Worm (Caenorhabditis elegans): ENCODE results near the gene mtq-2.
"Not testable (repeated sequence)": the region's sequence is repeated elsewhere in the genome, so short reads cannot be mapped to it uniquely, and the experiment has no call there.

The mtq-2 gene

DNA sequence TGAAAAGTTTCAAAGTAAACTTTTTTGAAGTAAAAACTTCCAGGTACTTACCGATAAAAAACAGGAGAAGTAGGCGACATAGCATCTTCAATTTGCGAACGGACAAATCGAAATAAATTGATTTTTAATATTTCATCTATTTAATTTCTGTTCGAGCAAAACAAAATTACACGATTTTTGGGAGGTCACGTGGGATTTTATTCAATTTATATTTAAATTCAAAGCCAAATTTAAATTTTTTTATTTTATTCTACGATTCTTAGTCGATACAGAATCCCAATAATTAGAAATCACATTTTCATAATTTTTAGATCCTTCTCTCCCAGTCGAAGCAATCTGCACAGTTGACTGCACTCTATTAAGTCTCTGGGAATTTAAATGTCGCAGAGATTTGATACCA, 19.2 kb downstream of the mtq-2 start, which contains the start of gene C33C12.12:
TSS of gene C33C12.12 (minus strand) at position 101 of the 400 bp plus-strand sequence.
- no peak for TF ChIP-seq unc-62 (GFP tag; optimal IDR thresholded peaks at IDR 0.05)
- no peak for TF ChIP-seq gmeb-1 (tag; optimal IDR thresholded peaks at IDR 0.05)
- no peak for TF ChIP-seq ama-1 (optimal IDR thresholded peaks at IDR 0.05)
- no peak for TF ChIP-seq zag-1 (tag; optimal IDR thresholded peaks at IDR 0.05)
- no peak for TF ChIP-seq ztf-1 (GFP tag; conservative IDR thresholded peaks at IDR 0.05)
- no peak for TF ChIP-seq fos-1 (tag; optimal IDR thresholded peaks at IDR 0.05)
- no peak for TF ChIP-seq lin-11 (tag; optimal IDR thresholded peaks at IDR 0.05)
- no peak for TF ChIP-seq nhr-129 (tag; optimal IDR thresholded peaks at IDR 0.05)
- TF ChIP-seq unc-55 (GFP tag; optimal IDR thresholded peaks at IDR 0.05), result no peak

DNA sequence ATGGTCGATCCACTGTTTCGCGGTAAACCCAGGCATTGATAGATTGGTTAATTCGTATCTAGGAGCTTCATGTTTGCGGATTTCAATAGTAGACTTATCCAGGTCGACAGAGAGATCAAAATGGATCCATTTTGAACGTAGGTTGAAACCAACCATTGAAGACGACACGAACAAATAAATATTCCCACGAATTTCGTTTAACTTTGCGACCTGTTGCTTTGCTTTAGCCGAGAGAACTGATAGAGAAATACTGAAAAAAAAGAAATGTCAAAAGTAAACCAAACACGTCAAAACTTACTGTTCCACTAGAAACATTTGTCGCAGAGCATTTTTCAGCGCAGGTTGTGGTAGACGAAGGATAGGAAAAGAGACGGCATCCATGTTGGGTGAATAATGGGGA, 20.9 kb downstream of the mtq-2 start, which contains the start of gene fbxb-38:
TSS of gene fbxb-38 (minus strand) at position 390 of the 400 bp plus-strand sequence.
- no peak for TF ChIP-seq aly-2 (tag; optimal IDR thresholded peaks at IDR 0.05)
- no peak for TF ChIP-seq fos-1 (tag; optimal IDR thresholded peaks at IDR 0.05)
- no peak for TF ChIP-seq sem-4 (tag; optimal IDR thresholded peaks at IDR 0.05)
- TF ChIP-seq nhr-129 (tag; optimal IDR thresholded peaks at IDR 0.05), result no peak
- no peak for TF ChIP-seq alr-1 (tag; optimal IDR thresholded peaks at IDR 0.05)
- no peak for TF ChIP-seq egl-27 (tag; optimal IDR thresholded peaks at IDR 0.05)

DNA sequence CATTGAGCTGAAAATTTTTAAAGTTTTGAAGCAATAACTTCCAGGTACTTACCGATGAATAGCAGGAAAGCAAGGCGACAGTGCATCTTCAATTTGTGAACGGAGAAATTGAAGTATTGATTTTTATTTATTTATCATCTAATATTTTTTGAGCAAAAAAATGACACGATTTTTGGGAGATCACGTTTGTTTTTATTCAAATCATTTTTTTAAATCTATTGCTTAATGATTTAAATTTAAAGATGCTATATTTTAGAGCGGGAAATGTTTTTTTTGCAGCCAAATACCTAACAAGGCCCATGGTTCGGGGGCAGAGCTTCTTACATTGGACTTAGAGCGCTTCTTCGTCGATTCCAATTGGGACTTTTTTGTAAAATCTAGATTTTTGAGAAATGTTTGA, 22.9 kb downstream of the mtq-2 start, which contains the start of gene C33C12.4:
TSS of gene C33C12.4 (minus strand) at position 101 of the 400 bp plus-strand sequence.
- TF ChIP-seq alr-1 (tag; optimal IDR thresholded peaks at IDR 0.05) (no peak), zag-1 (tag; optimal IDR thresholded peaks at IDR 0.05) (no peak)

DNA sequence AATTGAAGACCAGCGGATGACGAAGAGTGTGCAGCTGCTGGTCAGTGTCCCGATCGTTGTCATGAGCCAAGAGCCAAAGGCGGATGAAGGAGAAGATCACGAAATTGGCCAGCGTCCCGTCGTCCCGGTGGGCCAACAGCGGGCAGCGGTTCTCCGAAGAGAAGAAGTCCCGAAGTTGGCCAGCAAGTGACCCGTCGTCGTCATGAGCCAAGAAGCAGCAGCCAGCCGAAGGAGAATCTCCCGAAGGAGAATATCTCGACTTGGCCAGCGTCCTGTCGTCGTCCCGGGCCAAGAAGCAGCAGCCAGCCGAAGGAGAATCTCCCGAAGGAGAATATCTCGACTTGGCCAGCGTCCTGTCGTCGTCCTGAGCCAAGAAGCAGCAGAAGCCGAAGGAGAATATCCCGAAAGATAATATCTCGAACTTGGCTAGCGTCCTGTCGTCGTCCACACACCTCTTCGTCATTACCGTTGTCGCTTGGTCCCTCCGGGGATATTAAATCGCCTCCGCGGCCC, 25.8 kb downstream of the mtq-2 start, which contains the start of gene C33C12.11:
TSS of gene C33C12.11 (minus strand) at position 463 of the 513 bp plus-strand sequence.
- not testable (repeated sequence) for TF ChIP-seq peb-1, skn-1, zag-1 (tag; optimal IDR thresholded peaks at IDR 0.05)

DNA sequence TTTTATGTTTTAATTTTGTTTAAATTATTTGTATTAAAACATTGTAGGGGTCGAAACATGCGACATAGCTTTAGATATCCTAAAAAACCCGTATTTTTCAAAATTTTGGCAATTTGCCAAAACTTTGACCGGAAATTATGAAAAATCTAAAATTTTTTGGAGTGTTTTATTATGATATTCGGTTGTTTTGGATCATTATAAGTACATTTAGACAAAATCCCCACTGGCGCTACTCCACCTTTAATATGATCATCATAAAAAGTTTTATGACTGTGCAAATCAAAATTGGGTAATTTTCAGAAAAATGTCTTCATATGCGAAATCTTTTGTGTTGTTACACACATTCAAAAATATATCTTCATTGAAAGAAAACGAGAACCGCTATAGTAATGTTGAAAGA, 35.5 kb downstream of the mtq-2 start, which contains the start of gene math-18:
TSS of gene math-18 (plus strand) at position 301 of the 400 bp plus-strand sequence.
- TF ChIP-seq nhr-6 (tag; optimal IDR thresholded peaks at IDR 0.05); unc-55 (GFP tag; optimal IDR thresholded peaks at IDR 0.05); elt-1 (tag; optimal IDR thresholded peaks at IDR 0.05): not testable (repeated sequence)

DNA sequence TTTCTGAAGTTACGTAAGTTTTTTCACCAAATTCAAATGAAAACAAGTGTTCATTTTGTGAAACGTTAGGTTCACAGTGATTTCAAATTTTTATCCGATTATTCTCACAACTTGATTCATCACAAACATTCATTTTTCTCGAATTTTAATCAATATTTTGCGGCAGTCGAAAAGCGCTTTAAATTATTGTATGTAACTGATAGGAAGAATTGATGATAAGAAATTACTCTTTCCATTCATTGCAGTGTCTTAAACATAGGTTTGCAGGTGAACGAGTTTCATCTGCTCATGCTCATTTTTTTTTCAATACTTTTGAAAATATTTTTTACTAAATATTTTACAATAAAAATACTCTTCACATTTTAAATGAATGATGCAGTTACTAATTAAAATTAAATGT, 36.8 kb downstream of the mtq-2 start:
- TF ChIP-seq ceh-82 (tag; optimal IDR thresholded peaks at IDR 0.05), result no peak
- peak; percentile 64 for TF ChIP-seq fos-1 (tag; optimal IDR thresholded peaks at IDR 0.05)

DNA sequence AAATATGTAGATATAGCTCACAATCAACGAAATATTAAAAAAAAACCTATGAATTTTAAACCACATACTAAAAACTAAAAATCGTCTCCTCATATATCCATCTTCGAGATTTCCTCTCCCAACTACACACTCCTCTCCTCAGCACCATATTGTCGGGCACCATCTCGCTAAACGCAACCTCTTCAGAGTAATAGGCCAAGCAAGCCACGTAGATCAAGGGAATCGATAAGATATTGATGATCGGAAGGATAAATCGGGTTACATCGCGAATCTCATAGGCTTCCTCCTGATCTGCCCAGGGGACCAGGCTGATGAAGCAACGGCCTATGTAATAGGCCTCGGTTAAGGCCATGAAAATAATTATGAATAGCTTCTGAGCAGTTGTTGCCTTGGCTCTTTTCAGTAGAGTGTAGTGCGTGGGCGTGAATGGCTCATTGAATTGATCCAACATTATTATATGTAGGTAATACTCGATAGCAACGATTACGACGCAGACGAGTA, 38.7 kb downstream of the mtq-2 start, which contains the start of the genes C40A11.7 and C40A11.8:
TSS of gene C40A11.7 (minus strand) at position 101 of the 501 bp plus-strand sequence.
TSS of gene C40A11.8 (minus strand) at position 451 of the 501 bp plus-strand sequence.
- TF ChIP-seq C34F6.9 (tag; optimal IDR thresholded peaks at IDR 0.05), result no peak
- no peak for TF ChIP-seq ztf-4 (tag; optimal IDR thresholded peaks at IDR 0.05)
- no peak for TF ChIP-seq lsy-2 (tag; optimal IDR thresholded peaks at IDR 0.05)
- TF ChIP-seq sma-3 (GFP tag; optimal IDR thresholded peaks at IDR 0.05), result no peak
- TF ChIP-seq nhr-237 (tag; optimal IDR thresholded peaks at IDR 0.05), result no peak
- TF ChIP-seq mdl-1 (tag; optimal IDR thresholded peaks at IDR 0.05), result no peak

DNA sequence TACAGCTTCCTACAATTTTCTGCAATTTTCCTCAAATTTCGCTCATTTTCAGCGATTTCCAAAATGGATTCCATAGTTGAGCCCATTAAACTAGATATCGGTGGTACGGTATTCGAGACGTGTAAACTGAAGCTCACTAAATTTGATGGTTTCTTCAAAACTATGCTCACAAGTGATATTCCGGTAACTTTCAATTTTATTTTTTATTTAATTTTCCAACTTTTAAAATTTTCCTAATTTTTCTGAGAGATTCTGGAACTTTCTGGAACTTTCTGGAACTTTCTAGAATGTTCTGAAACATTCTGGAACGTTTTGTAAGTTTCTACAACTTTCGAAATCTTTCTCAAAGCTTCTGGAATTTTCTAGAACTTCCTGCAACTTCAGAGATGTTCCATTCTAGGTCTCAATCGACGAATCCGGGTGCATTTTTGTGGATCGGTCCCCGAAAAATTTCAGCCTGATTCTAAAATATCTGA, 42.3 kb downstream of the mtq-2 start, which contains the start of gene C40A11.2:
TSS of gene C40A11.2 (plus strand) at position 51 of the 476 bp plus-strand sequence.
- no peak for TF ChIP-seq ceh-82 (tag; optimal IDR thresholded peaks at IDR 0.05)
- no peak for TF ChIP-seq snpc-4 (tag; optimal IDR thresholded peaks at IDR 0.05)
- no peak for TF ChIP-seq elt-3 (tag; optimal IDR thresholded peaks at IDR 0.05)
- no peak for TF ChIP-seq fos-1 (tag; optimal IDR thresholded peaks at IDR 0.05)
- no peak for TF ChIP-seq blmp-1 (tag; optimal IDR thresholded peaks at IDR 0.05; ENCODE audit: insufficient read depth)
- no peak for TF ChIP-seq sma-3 (GFP tag; optimal IDR thresholded peaks at IDR 0.05)
- no peak for TF ChIP-seq ztf-4 (tag; optimal IDR thresholded peaks at IDR 0.05)
- TF ChIP-seq lin-13 (GFP tag; optimal IDR thresholded peaks at IDR 0.05), result no peak
- no peak for TF ChIP-seq alr-1 (tag; optimal IDR thresholded peaks at IDR 0.05)
- no peak for TF ChIP-seq lin-39 (tag; optimal IDR thresholded peaks at IDR 0.05)
- TF ChIP-seq ztf-1 (GFP tag; conservative IDR thresholded peaks at IDR 0.05), result no peak
- no peak for TF ChIP-seq nhr-25 (tag; optimal IDR thresholded peaks at IDR 0.05)
- no peak for TF ChIP-seq nhr-237 (tag; optimal IDR thresholded peaks at IDR 0.05)
- TF ChIP-seq nhr-129 (tag; optimal IDR thresholded peaks at IDR 0.05), result no peak
- no peak for TF ChIP-seq ama-1 (optimal IDR thresholded peaks at IDR 0.05)
- TF ChIP-seq nhr-21 (tag; optimal IDR thresholded peaks at IDR 0.05), result no peak
- no peak for TF ChIP-seq peb-1 (tag; optimal IDR thresholded peaks at IDR 0.05)
